Worm (Caenorhabditis elegans): ENCODE measurements around the gene Y38F2AR.3.

- TF ChIP-seq ceh-9 (tag; optimal IDR thresholded peaks at IDR 0.05) = no peak
- TF ChIP-seq ama-1 (optimal IDR thresholded peaks at IDR 0.05) = no peak
- TF ChIP-seq pqm-1 (tag; optimal IDR thresholded peaks at IDR 0.05) = no peak
- no peak for TF ChIP-seq fax-1 (tag; optimal IDR thresholded peaks at IDR 0.05)
- no peak for TF ChIP-seq K02D7.2 (tag; optimal IDR thresholded peaks at IDR 0.05)
- no peak for TF ChIP-seq fkh-10 (GFP tag; optimal IDR thresholded peaks at IDR 0.05)
- TF ChIP-seq gmeb-2 (tag; optimal IDR thresholded peaks at IDR 0.05) = no peak
These were observed 5.9 kb downstream of the Y38F2AR.3 start for ce11 chrIV:2389745-2390144.
